Worm (Caenorhabditis elegans) whole organism, L4 larva: ENCODE data around the gene unc-86.
A peak's percentile ranks its signal among the peaks of the same experiment; 100 is the strongest.

Source experiments
- D1046.2 ChIP-seq: fragments of 200-800 bp; sonication (Bioruptor generic); IDR thresholded peaks from 2 replicates; pipeline ENCODE4 v1.3.6; 2022; ENCODE audit warnings: missing genetic modification characterization, missing compliant biosample characterization
- F44E2.7 ChIP-seq: fragments of 200-800 bp; sonication (Bioruptor generic); IDR thresholded peaks from 2 replicates; pipeline ENCODE4 v2.1.2; 2022; ENCODE audit warnings: missing genetic modification characterization, missing compliant biosample characterization
- R02D3.7 ChIP-seq: fragments of 150-350 bp; sonication (generic microtip); optimal IDR thresholded peaks from 3 replicates; lab custom pipeline; 2014; ENCODE audit warnings: missing biosample characterization, missing genetic modification characterization
- Y105C5A.15 ChIP-seq: fragments of 200-800 bp; sonication (Bioruptor generic); IDR thresholded peaks from 2 replicates; pipeline ENCODE4 v1.3.6; 2022; ENCODE audit warnings: missing genetic modification characterization, missing compliant biosample characterization
- aha-1 ChIP-seq: fragments of 150-350 bp; peaks from one replicate; lab custom pipeline; 2014; ENCODE audit warnings: missing biosample characterization, missing genetic modification characterization
- aly-2 ChIP-seq: sonication (generic microtip); optimal IDR thresholded peaks from 2 replicates; lab custom pipeline; 2018; ENCODE audit warnings: missing biosample characterization, missing genetic modification characterization
- ceh-20 ChIP-seq: fragments of 200-800 bp; sonication (Bioruptor generic); IDR thresholded peaks from 2 replicates; pipeline ENCODE4 v1.3.6; 2022; ENCODE audit warnings: missing genetic modification reagents, missing genetic modification characterization, missing compliant biosample characterization
- ceh-28 ChIP-seq: fragments of 150-350 bp; optimal IDR thresholded peaks from 2 replicates; lab custom pipeline; 2014; ENCODE audit warnings: missing biosample characterization, missing genetic modification reagents, missing genetic modification characterization
- ceh-44 ChIP-seq: fragments of 200-800 bp; sonication (Bioruptor generic); IDR thresholded peaks from 2 replicates; pipeline ENCODE4 v1.3.6; 2022; ENCODE audit warnings: missing genetic modification reagents, missing genetic modification characterization, missing compliant biosample characterization
- cey-2 ChIP-seq: sonication (generic microtip); optimal IDR thresholded peaks from 3 replicates; lab custom pipeline; 2017; ENCODE audit warnings: missing genetic modification characterization, mild to moderate bottlenecking, missing compliant biosample characterization, antibody characterized with exemption, borderline replicate concordance; ENCODE audit not compliant: insufficient read depth
- ctbp-1 ChIP-seq: fragments of 200-800 bp; sonication (Bioruptor generic); IDR thresholded peaks from 2 replicates; pipeline ENCODE4 v1.3.6; 2022; ENCODE audit warnings: missing genetic modification reagents, missing genetic modification characterization, missing compliant biosample characterization
- daf-19 ChIP-seq: fragments of 200-800 bp; sonication (Bioruptor generic); conservative IDR thresholded peaks from 2 replicates; pipeline ENCODE4 v1.3.6; 2022; ENCODE audit warnings: missing genetic modification characterization, missing compliant biosample characterization
- daf-8 ChIP-seq: fragments of 200-800 bp; sonication (Bioruptor generic); IDR thresholded peaks from 2 replicates; pipeline ENCODE4 v1.3.6; 2022; ENCODE audit warnings: missing genetic modification characterization, missing compliant biosample characterization
- dmd-6 ChIP-seq: fragments of 200-800 bp; sonication (Bioruptor generic); IDR thresholded peaks from 2 replicates; pipeline ENCODE4 v1.3.6; 2022; ENCODE audit warnings: missing genetic modification reagents, missing genetic modification characterization, missing compliant biosample characterization
- dpl-1 ChIP-seq: fragments of 150-350 bp; optimal IDR thresholded peaks from 2 replicates; lab custom pipeline; 2014; ENCODE audit warnings: missing biosample characterization, missing genetic modification reagents, missing genetic modification characterization
- dve-1 ChIP-seq: sonication (generic microtip); optimal IDR thresholded peaks from 2 replicates; lab custom pipeline; 2017; ENCODE audit warnings: antibody characterized with exemption, mild to moderate bottlenecking, missing genetic modification characterization, missing compliant biosample characterization; ENCODE audit not compliant: insufficient read depth
- egl-27 ChIP-seq: sonication (generic microtip); optimal IDR thresholded peaks from 3 replicates; lab custom pipeline; 2017; ENCODE audit warnings: missing biosample characterization, missing genetic modification reagents, missing genetic modification characterization
- fkh-10 ChIP-seq: fragments of 150-350 bp; optimal IDR thresholded peaks from 2 replicates; lab custom pipeline; 2014; ENCODE audit warnings: missing biosample characterization, missing genetic modification reagents, missing genetic modification characterization
- hlh-30 ChIP-seq: sonication (generic microtip); optimal IDR thresholded peaks from 2 replicates; lab custom pipeline; 2017; ENCODE audit warnings: antibody characterized with exemption, mild to moderate bottlenecking, missing genetic modification characterization, missing compliant biosample characterization; ENCODE audit not compliant: insufficient read depth
- lin-15B ChIP-seq: fragments of 150-350 bp; sonication (generic microtip); optimal IDR thresholded peaks from 3 replicates; lab custom pipeline; 2014; ENCODE audit warnings: missing biosample characterization, missing genetic modification characterization
- lin-39 ChIP-seq: fragments of 150-350 bp; optimal IDR thresholded peaks from 2 replicates; lab custom pipeline; 2014; ENCODE audit warnings: missing biosample characterization, missing genetic modification reagents, missing genetic modification characterization
- lsy-2 ChIP-seq, 2 experiments: fragments of 150-350 bp in 1 of 2; sonication (generic microtip) in 1 of 2; optimal IDR thresholded peaks; 2 replicates each; lab custom pipeline; 2014 to 2017; ENCODE audit warnings: missing biosample characterization in 2 of 2, missing genetic modification characterization in 2 of 2
- madf-5 ChIP-seq, 2 experiments: fragments of 200-800 bp; sonication (Bioruptor generic); IDR thresholded peaks; 2 replicates each; pipeline ENCODE4 v1.3.6; 2022; ENCODE audit warnings: missing compliant biosample characterization in 2 of 2, missing genetic modification characterization in 2 of 2
- mdl-1 ChIP-seq, 2 experiments: fragments of 150-350 bp in 1 of 2; sonication (generic microtip) in 1 of 2; optimal IDR thresholded peaks; 2 replicates each; lab custom pipeline; 2014 to 2017; ENCODE audit warnings: missing biosample characterization in 2 of 2, missing genetic modification characterization in 2 of 2
- mdt-29 ChIP-seq: fragments of 200-800 bp; sonication (Bioruptor generic); IDR thresholded peaks from 2 replicates; pipeline ENCODE4 v1.3.6; 2022; ENCODE audit warnings: missing genetic modification reagents, missing genetic modification characterization, missing compliant biosample characterization
- nhr-11 ChIP-seq: fragments of 150-350 bp; optimal IDR thresholded peaks from 2 replicates; lab custom pipeline; 2014; ENCODE audit warnings: missing biosample characterization, missing genetic modification characterization
- nhr-48 ChIP-seq: sonication (generic microtip); optimal IDR thresholded peaks from 2 replicates; lab custom pipeline; 2016; ENCODE audit warnings: mild to moderate bottlenecking, missing genetic modification characterization, missing compliant biosample characterization
- nhr-76 ChIP-seq: fragments of 150-350 bp; optimal IDR thresholded peaks from 2 replicates; lab custom pipeline; 2014; ENCODE audit warnings: missing biosample characterization, missing genetic modification characterization
- nhr-77 ChIP-seq: fragments of 150-350 bp; optimal IDR thresholded peaks from 2 replicates; lab custom pipeline; 2014; ENCODE audit warnings: missing biosample characterization, missing genetic modification characterization
- rbr-2 ChIP-seq: sonication (generic microtip); optimal IDR thresholded peaks from 2 replicates; lab custom pipeline; 2016; ENCODE audit warnings: missing genotype, missing genetic modification characterization, missing compliant biosample characterization
- saeg-2 ChIP-seq: fragments of 200-800 bp; sonication (Bioruptor generic); IDR thresholded peaks from 2 replicates; pipeline ENCODE4 v1.3.6; 2022; ENCODE audit warnings: missing genetic modification reagents, missing genetic modification characterization, missing compliant biosample characterization
- set-16 ChIP-seq: fragments of 200-800 bp; sonication (Bioruptor generic); IDR thresholded peaks from 2 replicates; pipeline ENCODE4 v1.3.6; 2022; ENCODE audit warnings: missing genetic modification reagents, missing genetic modification characterization, missing compliant biosample characterization
- tag-97 ChIP-seq: fragments of 200-800 bp; sonication (Bioruptor generic); IDR thresholded peaks from 2 replicates; pipeline ENCODE4 v1.3.6; 2022; ENCODE audit warnings: missing genetic modification characterization, missing compliant biosample characterization
- tra-1 ChIP-seq: fragments of 200-800 bp; sonication (Bioruptor generic); IDR thresholded peaks from 2 replicates; pipeline ENCODE4 v1.3.6; 2022; ENCODE audit warnings: missing genetic modification reagents, missing genetic modification characterization, missing compliant biosample characterization
- unc-62 ChIP-seq, 3 experiments: fragments of 150-350 bp in 1 of 3; sonication (generic microtip); optimal IDR thresholded peaks in 2 of 3; peaks in 1 of 3; 1 replicate in 1 of 3; 2 replicates in 2 of 3; lab custom pipeline; 2014 to 2017; ENCODE audit warnings: missing biosample characterization in 3 of 3, missing genetic modification characterization in 3 of 3, missing genetic modification reagents in 3 of 3, missing genotype in 1 of 3
- vab-7 ChIP-seq: fragments of 200-800 bp; sonication (Bioruptor generic); IDR thresholded peaks from 2 replicates; pipeline ENCODE4 v1.3.6; 2022; ENCODE audit warnings: missing genetic modification reagents, missing genetic modification characterization, missing compliant biosample characterization

unc-86 gene

DNA sequence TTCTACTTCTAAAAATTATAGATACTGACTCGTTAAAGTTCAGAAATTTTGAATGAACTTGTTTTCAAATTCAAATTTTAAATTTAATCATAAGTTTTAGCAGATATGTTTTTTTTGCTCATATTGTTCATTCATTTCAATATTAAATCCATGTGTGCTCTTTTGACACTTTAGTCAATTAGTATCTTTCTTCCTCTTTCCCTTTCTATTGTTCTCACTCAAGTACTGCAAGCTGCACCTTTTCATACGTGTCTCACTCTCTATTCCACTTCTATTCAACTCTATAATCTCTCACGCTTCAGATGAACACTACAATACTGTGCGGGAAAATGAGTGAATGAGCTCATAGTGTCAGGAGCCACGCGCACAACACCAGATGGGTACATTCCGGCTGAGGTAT, 1.8 kb upstream of the unc-86 start, which contains the start of gene C30A5.16:
Gene C30A5.16 (plus strand): TSS at position 301 of the 400 bp plus-strand sequence.
- TF ChIP-seq Y105C5A.15 (GFP tag; lab: Robert Waterston, UW) (no peak), tra-1 (GFP tag; lab: Robert Waterston, UW) (no peak)

DNA sequence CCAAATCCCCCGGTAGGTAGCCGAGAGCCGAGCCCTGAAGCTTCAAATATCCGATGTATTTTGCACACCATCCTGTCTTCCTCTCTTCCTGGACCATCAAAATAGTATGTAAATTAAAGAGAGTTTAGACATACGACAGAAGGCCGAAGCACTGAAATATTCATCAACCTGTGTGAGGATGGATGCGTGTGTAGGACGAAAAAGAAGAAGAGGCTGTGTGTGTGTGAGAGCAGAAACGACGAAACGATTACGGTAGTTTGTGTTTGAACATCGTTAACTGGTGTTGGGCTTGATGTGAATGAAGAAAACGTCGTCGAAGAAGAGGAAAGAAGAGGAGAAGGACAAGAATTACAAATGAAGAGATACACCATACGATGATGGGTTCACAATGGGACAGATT, 4.6 kb downstream of the unc-86 start:
- TF ChIP-seq cey-2 (tag; lab: Kevin White, UChicago) (no peak), aha-1 (tag; lab: Kevin White, UChicago) (peak; percentile 29), unc-62 (GFP tag; optimal IDR thresholded peaks at IDR 0.05 in 1 of 2; lab: Kevin White, UChicago) (peak in 1 of 2 experiments; percentile 59), unc-62 (tag; optimal IDR thresholded peaks at IDR 0.05; lab: Kevin White, UChicago) (no peak)

- TF ChIP-seq unc-62 (GFP tag; optimal IDR thresholded peaks at IDR 0.05 in 1 of 2; lab: Kevin White, UChicago) (peak in 1 of 2 experiments; percentile 16), unc-62 (tag; optimal IDR thresholded peaks at IDR 0.05; lab: Kevin White, UChicago) (no peak), lin-15B (tag; lab: Kevin White, UChicago) (no peak)
These were observed 6.4 kb downstream of the unc-86 start, which contains the start of gene C30A5.10 for ce11 chrIII:8209775-8210174. C30A5.10 (minus strand) TSS chrIII:8209875.

DNA sequence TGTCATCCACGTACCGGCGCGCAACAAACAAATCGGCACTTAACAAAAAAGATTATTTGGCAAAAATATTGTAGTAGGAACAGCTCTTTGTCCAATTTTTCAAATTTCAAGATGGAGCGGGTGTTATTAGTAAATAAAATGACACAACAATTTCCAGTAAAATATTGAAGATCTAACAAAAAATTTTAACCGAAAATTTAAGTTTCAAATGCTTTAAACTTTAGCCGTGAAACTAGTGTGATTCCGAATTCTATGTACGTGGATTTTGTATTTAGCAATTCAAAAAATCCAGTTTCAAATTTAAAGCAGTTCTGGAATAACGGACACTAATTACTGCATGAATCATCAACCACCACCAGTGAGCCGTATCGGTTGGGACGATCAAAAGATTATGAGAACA, 13.4 kb downstream of the unc-86 start, which contains the start of gene snb-5:
Gene snb-5 (plus strand): TSS at position 301 of the 400 bp plus-strand sequence.
- no peak for TF ChIP-seq tra-1 (GFP tag; lab: Robert Waterston, UW)
- TF ChIP-seq lin-39: no peak
- no peak for TF ChIP-seq R02D3.7 (tag; lab: Kevin White, UChicago)
- no peak for TF ChIP-seq nhr-48 (tag; lab: Kevin White, UChicago)
- no peak for TF ChIP-seq nhr-77 (tag; lab: Kevin White, UChicago)
- TF ChIP-seq mdt-29: no peak
- no peak for TF ChIP-seq madf-5 (GFP tag; IDR thresholded peaks at IDR 0.05; lab: Robert Waterston, UW)
- no peak for TF ChIP-seq D1046.2 (GFP tag; lab: Robert Waterston, UW)
- no peak for TF ChIP-seq cey-2 (tag; lab: Kevin White, UChicago)
- TF ChIP-seq nhr-76: no peak
- TF ChIP-seq daf-8 (GFP tag; lab: Robert Waterston, UW): no peak
- no peak for TF ChIP-seq aly-2 (tag; lab: Kevin White, UChicago)
- no peak for TF ChIP-seq mdl-1 (tag; optimal IDR thresholded peaks at IDR 0.05; lab: Kevin White, UChicago)
- TF ChIP-seq, all 104 proteins: peak for 0

ce11 chrIII:8201760-8202159, 14.4 kb downstream of the unc-86 start:
- no peak for TF ChIP-seq F44E2.7 (GFP tag; lab: Robert Waterston, UW)
- peak; percentile 28; the same call in 1 of the 2 replicates for TF ChIP-seq ctbp-1 (GFP tag; lab: Robert Waterston, UW)
- no peak for TF ChIP-seq tag-97 (GFP tag; lab: Robert Waterston, UW)
- 0 out of 2 replicates have a peak, but pooled peaks have one; percentile 35 for TF ChIP-seq vab-7 (GFP tag; lab: Robert Waterston, UW)
- peak; percentile 63 for TF ChIP-seq rbr-2 (tag; lab: Kevin White, UChicago)
- TF ChIP-seq dpl-1 (GFP tag; lab: Kevin White, UChicago): peak; percentile 6
- TF ChIP-seq dmd-6 (GFP tag; lab: Robert Waterston, UW): 0 out of 2 replicates have a peak, but pooled peaks have one; percentile 8
- TF ChIP-seq unc-62 (GFP tag; optimal IDR thresholded peaks at IDR 0.05 in 1 of 2; lab: Kevin White, UChicago): peak in 1 of 2 experiments; percentile 28
- TF ChIP-seq unc-62 (tag; optimal IDR thresholded peaks at IDR 0.05; lab: Kevin White, UChicago): no peak
- peak; percentile 66 for TF ChIP-seq hlh-30 (tag; lab: Kevin White, UChicago)
- 0 out of 2 replicates have a peak, but pooled peaks have one; percentile 10 for TF ChIP-seq ceh-20
- peak; percentile 45 for TF ChIP-seq nhr-11 (tag; lab: Kevin White, UChicago)
- TF ChIP-seq ceh-44 (GFP tag; lab: Robert Waterston, UW): no peak
- TF ChIP-seq tra-1 (GFP tag; lab: Robert Waterston, UW): no peak
- TF ChIP-seq saeg-2: no peak
- TF ChIP-seq ceh-28 (tag; lab: Kevin White, UChicago): peak; percentile 22
- TF ChIP-seq daf-19 (GFP tag; lab: Robert Waterston, UW): no peak
- peak in 1 of 2 experiments; percentile 46 for TF ChIP-seq lsy-2 (tag; optimal IDR thresholded peaks at IDR 0.05; lab: Kevin White, UChicago)
- no peak for TF ChIP-seq set-16
- no peak for TF ChIP-seq dve-1 (tag; lab: Kevin White, UChicago)
- peak; percentile 45 for TF ChIP-seq fkh-10 (GFP tag; lab: Kevin White, UChicago)
- TF ChIP-seq egl-27 (tag; lab: Kevin White, UChicago): no peak
